Worm (Caenorhabditis elegans) whole organism, young adult: ENCODE results near the gene mxl-1.

ENCODE experiments used
- F37B4.10 ChIP-seq: fragments of 200-800 bp; sonication (Bioruptor generic); IDR thresholded peaks from 2 replicates; pipeline ENCODE4 v1.3.6; 2022; ENCODE audit warnings: missing genetic modification characterization, missing compliant biosample characterization
- ceh-27 ChIP-seq: fragments of 200-800 bp; sonication (Bioruptor generic); optimal IDR thresholded peaks from 2 replicates; lab custom pipeline; 2018; ENCODE audit warnings: mild to moderate bottlenecking, missing genetic modification characterization, moderate library complexity, missing compliant biosample characterization
- dox-1 ChIP-seq: fragments of 200-800 bp; sonication (Bioruptor generic); IDR thresholded peaks from 2 replicates; pipeline ENCODE4 v1.3.6; 2022; ENCODE audit warnings: missing genetic modification reagents, missing genetic modification characterization, missing compliant biosample characterization
- ets-4 ChIP-seq: fragments of 200-800 bp; sonication (Bioruptor generic); optimal IDR thresholded peaks from 2 replicates; lab custom pipeline; 2018; ENCODE audit warnings: mild to moderate bottlenecking, missing genetic modification characterization, missing compliant biosample characterization
- nfya-2 ChIP-seq: fragments of 200-800 bp; sonication (Bioruptor generic); IDR thresholded peaks from 2 replicates; pipeline ENCODE4 v1.3.6; 2022; ENCODE audit warnings: missing genetic modification reagents, missing genetic modification characterization, missing compliant biosample characterization
- nhr-120 ChIP-seq: fragments of 200-800 bp; sonication (Bioruptor generic); IDR thresholded peaks from 2 replicates; pipeline ENCODE4 v1.3.6; 2022; ENCODE audit warnings: missing genetic modification characterization, missing compliant biosample characterization
- sea-2 ChIP-seq: fragments of 200-800 bp; sonication (Bioruptor generic); IDR thresholded peaks from 2 replicates; pipeline ENCODE4 v1.3.6; 2022; ENCODE audit warnings: missing genetic modification characterization, missing compliant biosample characterization
- snpc-3.4 ChIP-seq: sonication (generic microtip); optimal IDR thresholded peaks from 2 replicates; lab custom pipeline; 2017; ENCODE audit warnings: missing genetic modification characterization, mild to moderate bottlenecking, missing compliant biosample characterization, antibody characterized with exemption, moderate library complexity, missing genotype, missing genetic modification reagents
- unc-130 ChIP-seq: sonication (generic microtip); optimal IDR thresholded peaks from 2 replicates; lab custom pipeline; 2016; ENCODE audit warnings: missing genetic modification reagents, missing genetic modification characterization, missing compliant biosample characterization

ce11 chrV:11200316-11200715 is 44.3 kb upstream of the mxl-1 start, which contains the start of gene K10D6.3:
- TF ChIP-seq ets-4 (GFP tag; lab: Kevin White, UChicago): no peak
- TF ChIP-seq dox-1 (GFP tag; lab: Robert Waterston, UW): no peak
- TF ChIP-seq F37B4.10: no peak
- TF ChIP-seq sea-2 (GFP tag; lab: Robert Waterston, UW): no peak
- TF ChIP-seq unc-130 (GFP tag; lab: Kevin White, UChicago): no peak
- TF ChIP-seq snpc-3.4: no peak
- no peak for TF ChIP-seq ceh-27
- TF ChIP-seq nhr-120: no peak
- no peak for TF ChIP-seq nfya-2 (GFP tag; lab: Robert Waterston, UW)
